Worm (Caenorhabditis elegans): ENCODE data around the gene C23G10.5.

Gene C23G10.5

DNA sequence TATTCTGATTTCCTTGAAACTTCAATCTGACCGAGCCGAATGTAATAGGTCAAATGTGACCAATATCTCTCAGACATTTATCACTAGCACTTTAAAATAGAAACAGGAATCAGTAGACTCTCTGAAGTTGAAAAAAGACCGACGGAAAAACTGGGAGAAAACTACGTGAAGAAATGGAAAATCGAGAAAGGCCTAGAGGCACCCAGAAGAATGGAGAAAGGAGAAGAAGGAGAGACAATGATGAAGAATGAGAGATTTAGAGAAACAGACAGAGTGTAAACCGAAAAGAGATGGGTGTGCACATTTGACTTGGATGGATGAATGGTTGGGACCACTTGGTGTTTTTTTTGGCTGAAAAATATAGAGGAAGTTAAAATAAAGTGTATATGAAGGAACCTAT lies 20.9 kb upstream of the C23G10.5 start:
- TF ChIP-seq nhr-48 (tag; optimal IDR thresholded peaks at IDR 0.05) (peak; percentile 22), tag-97 (GFP tag; IDR thresholded peaks at IDR 0.05) (no peak), F44E2.7 (GFP tag; IDR thresholded peaks at IDR 0.05) (no peak), gei-8 (GFP tag; optimal IDR thresholded peaks at IDR 0.05) (no peak), nhr-25 (tag; optimal IDR thresholded peaks at IDR 0.05; ENCODE audit: borderline replicate concordance, insufficient read depth) (no peak), fkh-10 (GFP tag; optimal IDR thresholded peaks at IDR 0.05) (no peak), lsy-2 (tag; optimal IDR thresholded peaks at IDR 0.05) (peak; percentile 18 to 67), lin-15B (tag; optimal IDR thresholded peaks at IDR 0.05) (no peak), F10B5.3 (tag; optimal IDR thresholded peaks at IDR 0.05) (no peak), ctbp-1 (GFP tag; IDR thresholded peaks at IDR 0.05) (0 out of 2 replicates have a peak, but pooled peaks have one; percentile 7), unc-39 (tag; optimal IDR thresholded peaks at IDR 0.05) (no peak), ama-1 (optimal IDR thresholded peaks at IDR 0.05) (no peak), T20F7.1 (GFP tag; optimal IDR thresholded peaks at IDR 0.05) (peak; percentile 8), zfp-3 (GFP tag; conservative IDR thresholded peaks at IDR 0.05) (0 out of 2 replicates have a peak, but pooled peaks have one; percentile 31), R02D3.7 (tag; optimal IDR thresholded peaks at IDR 0.05) (no peak), nhr-10 (tag; optimal IDR thresholded peaks at IDR 0.05) (no peak), egl-27 (tag; optimal IDR thresholded peaks at IDR 0.05) (no peak), hlh-30 (tag; optimal IDR thresholded peaks at IDR 0.05; ENCODE audit: insufficient read depth) (peak; percentile 26), hif-1 (tag; optimal IDR thresholded peaks at IDR 0.05) (peak in 1 of 2 experiments; percentile 95), lin-38 (GFP tag; IDR thresholded peaks at IDR 0.05) (0 out of 2 replicates have a peak, but pooled peaks have one; percentile 7), lin-29 (GFP tag; IDR thresholded peaks at IDR 0.05) (no peak), aha-1 (tag) (peak; percentile 51), unc-62 (GFP tag; optimal IDR thresholded peaks at IDR 0.05 in 1 of 2) (peak in 1 of 2 experiments; percentile 64), unc-62 (tag; optimal IDR thresholded peaks at IDR 0.05) (no peak), daf-12 (tag; optimal IDR thresholded peaks at IDR 0.05) (no peak), nhr-11 (tag; optimal IDR thresholded peaks at IDR 0.05) (peak; percentile 86), snpc-1.2 (GFP tag; IDR thresholded peaks at IDR 0.05) (no peak), duxl-1 (tag; optimal IDR thresholded peaks at IDR 0.05; ENCODE audit: poor library complexity) (no peak), dpl-1 (GFP tag; optimal IDR thresholded peaks at IDR 0.05) (peak; percentile 35), ceh-44 (GFP tag; IDR thresholded peaks at IDR 0.05) (no peak), mdl-1 (tag; optimal IDR thresholded peaks at IDR 0.05) (peak in 1 of 2 experiments; percentile 2), set-16 (GFP tag; IDR thresholded peaks at IDR 0.05) (no peak), T26A8.4 (GFP tag; IDR thresholded peaks at IDR 0.05) (no peak), mep-1 (tag; optimal IDR thresholded peaks at IDR 0.05) (peak; percentile 62), ceh-32 (tag; optimal IDR thresholded peaks at IDR 0.05; ENCODE audit: poor library complexity) (no peak), mxl-2 (GFP tag; conservative IDR thresholded peaks at IDR 0.05) (no peak), attf-4 (tag; optimal IDR thresholded peaks at IDR 0.05) (no peak), hmg-1.1 (GFP tag; IDR thresholded peaks at IDR 0.05) (peak; percentile 68), cey-2 (tag; optimal IDR thresholded peaks at IDR 0.05; ENCODE audit: borderline replicate concordance, insufficient read depth) (no peak), mes-2 (tag; optimal IDR thresholded peaks at IDR 0.05; ENCODE audit: poor library complexity, severe bottlenecking) (no peak), pqm-1 (tag; optimal IDR thresholded peaks at IDR 0.05) (no peak), nhr-77 (tag; optimal IDR thresholded peaks at IDR 0.05) (no peak), mxl-3 (GFP tag; optimal IDR thresholded peaks at IDR 0.05) (no peak), mdt-29 (GFP tag; IDR thresholded peaks at IDR 0.05) (peak; percentile 62), Y48G9A.11 (GFP tag; IDR thresholded peaks at IDR 0.05) (no peak), hlh-11 (tag; optimal IDR thresholded peaks at IDR 0.05) (peak; percentile 67), nhr-41 (GFP tag; IDR thresholded peaks at IDR 0.05) (no peak), daf-16 (GFP tag; optimal IDR thresholded peaks at IDR 0.05) (peak in 1 of 2 experiments; percentile 76), daf-16 (tag; optimal IDR thresholded peaks at IDR 0.05) (peak; percentile 19), spr-3 (GFP tag; optimal IDR thresholded peaks at IDR 0.05) (no peak), saeg-2 (GFP tag; IDR thresholded peaks at IDR 0.05) (no peak)

Data from whole organism, L4 larva.